Worm (Caenorhabditis elegans) whole organism, young adult: ENCODE measurements around the gene C32D5.14.
A peak's percentile ranks its signal among the peaks of the same experiment; 100 is the strongest.

Source experiments
- B0261.1 ChIP-seq: sonication (generic microtip); optimal IDR thresholded peaks from 2 replicates; lab custom pipeline; 2016; ENCODE audit warnings: mild to moderate bottlenecking, missing genetic modification characterization, moderate library complexity, missing compliant biosample characterization
- C06A6.2 ChIP-seq: fragments of 200-800 bp; sonication (Bioruptor generic); conservative IDR thresholded peaks from 2 replicates; pipeline ENCODE4 v1.3.6; 2022; ENCODE audit warnings: missing genetic modification characterization, missing compliant biosample characterization
- D2030.7 ChIP-seq: fragments of 200-800 bp; sonication (Bioruptor generic); IDR thresholded peaks from 2 replicates; pipeline ENCODE4 v1.3.6; 2022; ENCODE audit warnings: missing genetic modification reagents, missing genetic modification characterization, missing compliant biosample characterization
- F10E7.11 ChIP-seq: sonication (generic microtip); optimal IDR thresholded peaks from 2 replicates; lab custom pipeline; 2017; ENCODE audit warnings: mild to moderate bottlenecking, missing genetic modification characterization, moderate library complexity, missing compliant biosample characterization
- F33H1.4 ChIP-seq: fragments of 200-800 bp; sonication (Bioruptor generic); IDR thresholded peaks from 2 replicates; pipeline ENCODE4 v1.3.6; 2022; ENCODE audit warnings: missing genetic modification reagents, missing genetic modification characterization, missing compliant biosample characterization
- F39B2.1 ChIP-seq: fragments of 200-800 bp; sonication (Bioruptor generic); IDR thresholded peaks from 2 replicates; pipeline ENCODE4 v1.3.6; 2022; ENCODE audit warnings: missing genetic modification reagents, missing genetic modification characterization, missing compliant biosample characterization
- F49E8.2 ChIP-seq: sonication (generic microtip); optimal IDR thresholded peaks from 3 replicates; lab custom pipeline; 2017; ENCODE audit warnings: missing genetic modification characterization, mild to moderate bottlenecking, missing compliant biosample characterization, antibody characterized with exemption, moderate library complexity; ENCODE audit not compliant: insufficient read depth
- F55B11.4 ChIP-seq: sonication (generic microtip); optimal IDR thresholded peaks from 2 replicates; lab custom pipeline; 2016; ENCODE audit warnings: missing compliant biosample characterization, missing genetic modification characterization, borderline replicate concordance; ENCODE audit not compliant: insufficient read depth
- F57C9.4 ChIP-seq: sonication (generic microtip); optimal IDR thresholded peaks from 2 replicates; lab custom pipeline; 2017; ENCODE audit warnings: mild to moderate bottlenecking, missing genetic modification characterization, missing compliant biosample characterization
- K11D2.4 ChIP-seq: fragments of 200-800 bp; sonication (Bioruptor generic); IDR thresholded peaks from 2 replicates; pipeline ENCODE4 v1.3.6; 2022; ENCODE audit warnings: missing genetic modification reagents, missing genetic modification characterization, missing compliant biosample characterization
- K12H6.12 ChIP-seq: fragments of 200-800 bp; sonication (Bioruptor generic); optimal IDR thresholded peaks from 2 replicates; lab custom pipeline; 2018; ENCODE audit warnings: mild to moderate bottlenecking, missing genetic modification characterization, missing compliant biosample characterization
- T26A5.8 ChIP-seq: sonication (generic microtip); optimal IDR thresholded peaks from 2 replicates; lab custom pipeline; 2016; ENCODE audit warnings: missing genetic modification characterization, missing compliant biosample characterization
- Y67H2A.10 ChIP-seq: fragments of 200-800 bp; sonication (Bioruptor generic); conservative IDR thresholded peaks from 2 replicates; pipeline ENCODE4 v1.3.6; 2022; ENCODE audit warnings: missing genetic modification reagents, missing genetic modification characterization, missing compliant biosample characterization
- ZK185.1 ChIP-seq: sonication (generic microtip); optimal IDR thresholded peaks from 2 replicates; lab custom pipeline; 2016; ENCODE audit warnings: mild to moderate bottlenecking, missing genetic modification characterization, missing compliant biosample characterization; ENCODE audit not compliant: poor library complexity, severe bottlenecking
- attf-3 ChIP-seq: fragments of 200-800 bp; sonication (Bioruptor generic); conservative IDR thresholded peaks from 2 replicates; pipeline ENCODE4 v1.3.6; 2022; ENCODE audit warnings: missing genetic modification reagents, missing genetic modification characterization, missing compliant biosample characterization
- cebp-1 ChIP-seq, 2 experiments: fragments of 200-800 bp in 1 of 2; sonication (Bioruptor generic) in 1 of 2; sonication (generic microtip) in 1 of 2; IDR thresholded peaks in 1 of 2; optimal IDR thresholded peaks in 1 of 2; 2 replicates each; pipeline versions ENCODE4 v1.3.6 to Lab custom; 2017 to 2022; ENCODE audit warnings: missing compliant biosample characterization in 2 of 2, missing genetic modification characterization in 2 of 2, mild to moderate bottlenecking in 1 of 2, missing genetic modification reagents in 1 of 2, moderate library complexity in 1 of 2
- cebp-2 ChIP-seq: fragments of 200-800 bp; sonication (Bioruptor generic); IDR thresholded peaks from 2 replicates; pipeline ENCODE4 v1.3.6; 2022; ENCODE audit warnings: missing genetic modification characterization, missing compliant biosample characterization
- chd-7 ChIP-seq: sonication (generic microtip); optimal IDR thresholded peaks from 2 replicates; lab custom pipeline; 2016; ENCODE audit warnings: mild to moderate bottlenecking, missing genetic modification characterization, moderate library complexity, missing compliant biosample characterization
- dpff-1 ChIP-seq: sonication (generic microtip); optimal IDR thresholded peaks from 2 replicates; lab custom pipeline; 2017; ENCODE audit warnings: mild to moderate bottlenecking, missing genetic modification characterization, missing compliant biosample characterization
- egl-44 ChIP-seq: fragments of 200-800 bp; sonication (Bioruptor generic); IDR thresholded peaks from 2 replicates; pipeline ENCODE4 v1.3.6; 2022; ENCODE audit warnings: missing genetic modification reagents, missing genetic modification characterization, missing compliant biosample characterization
- ets-4 ChIP-seq: fragments of 200-800 bp; sonication (Bioruptor generic); optimal IDR thresholded peaks from 2 replicates; lab custom pipeline; 2018; ENCODE audit warnings: mild to moderate bottlenecking, missing genetic modification characterization, missing compliant biosample characterization
- hlh-12 ChIP-seq: sonication (generic microtip); optimal IDR thresholded peaks from 2 replicates; lab custom pipeline; 2016; ENCODE audit warnings: missing genetic modification characterization, missing compliant biosample characterization
- hlh-26 ChIP-seq: fragments of 200-800 bp; sonication (Bioruptor generic); conservative IDR thresholded peaks from 2 replicates; pipeline ENCODE4 v1.3.6; 2022; ENCODE audit warnings: missing genetic modification reagents, missing genetic modification characterization, missing compliant biosample characterization
- hsf-1 ChIP-seq: fragments of 200-800 bp; sonication (Bioruptor generic); IDR thresholded peaks from 2 replicates; pipeline ENCODE4 v1.3.6; 2022; ENCODE audit warnings: missing genetic modification reagents, missing genetic modification characterization, missing compliant biosample characterization
- lin-40 ChIP-seq: sonication (generic microtip); optimal IDR thresholded peaks from 2 replicates; lab custom pipeline; 2016; ENCODE audit warnings: missing genetic modification characterization, mild to moderate bottlenecking, missing compliant biosample characterization, missing genotype, missing genetic modification reagents
- lsl-1 ChIP-seq: fragments of 200-800 bp; sonication (Bioruptor generic); optimal IDR thresholded peaks from 2 replicates; lab custom pipeline; 2018; ENCODE audit warnings: mild to moderate bottlenecking, missing genetic modification characterization, moderate library complexity, missing compliant biosample characterization
- lsy-27 ChIP-seq: sonication (generic microtip); optimal IDR thresholded peaks from 2 replicates; lab custom pipeline; 2017; ENCODE audit warnings: missing genetic modification characterization, mild to moderate bottlenecking, missing compliant biosample characterization, antibody characterized with exemption, missing genotype, borderline replicate concordance; ENCODE audit not compliant: insufficient read depth
- madf-10 ChIP-seq: sonication (generic microtip); optimal IDR thresholded peaks from 2 replicates; lab custom pipeline; 2016; ENCODE audit warnings: mild to moderate bottlenecking, missing genetic modification characterization, missing compliant biosample characterization
- madf-6 ChIP-seq: fragments of 200-800 bp; sonication (Bioruptor generic); IDR thresholded peaks from 2 replicates; pipeline ENCODE4 v1.3.6; 2022; ENCODE audit warnings: missing genetic modification reagents, missing genetic modification characterization, missing compliant biosample characterization
- mcd-1 ChIP-seq: fragments of 200-800 bp; sonication (Bioruptor generic); IDR thresholded peaks from 2 replicates; pipeline ENCODE4 v1.3.6; 2022; ENCODE audit warnings: missing genetic modification reagents, missing genetic modification characterization, missing compliant biosample characterization
- mxl-1 ChIP-seq: sonication (generic microtip); optimal IDR thresholded peaks from 2 replicates; lab custom pipeline; 2016; ENCODE audit warnings: missing genetic modification characterization, missing compliant biosample characterization
- nfya-1 ChIP-seq: sonication (generic microtip); optimal IDR thresholded peaks from 2 replicates; lab custom pipeline; 2017; ENCODE audit warnings: antibody characterized with exemption, missing compliant biosample characterization, missing genetic modification characterization, borderline replicate concordance; ENCODE audit not compliant: insufficient read depth
- nfyb-1 ChIP-seq: fragments of 200-800 bp; sonication (Bioruptor generic); IDR thresholded peaks from 2 replicates; pipeline ENCODE4 v1.3.6; 2022; ENCODE audit warnings: missing genetic modification reagents, missing genetic modification characterization, missing compliant biosample characterization
- nhr-90 ChIP-seq: sonication (generic microtip); optimal IDR thresholded peaks from 2 replicates; lab custom pipeline; 2016; ENCODE audit warnings: missing genotype, mild to moderate bottlenecking, missing genetic modification characterization, missing compliant biosample characterization
- pha-4 ChIP-seq: fragments of 150-350 bp; sonication (generic microtip); optimal IDR thresholded peaks from 2 replicates; lab custom pipeline; 2014; ENCODE audit warnings: missing biosample characterization, missing genetic modification reagents, missing genetic modification characterization
- sea-2 ChIP-seq: fragments of 200-800 bp; sonication (Bioruptor generic); IDR thresholded peaks from 2 replicates; pipeline ENCODE4 v1.3.6; 2022; ENCODE audit warnings: missing genetic modification characterization, missing compliant biosample characterization
- snpc-3.4 ChIP-seq: sonication (generic microtip); optimal IDR thresholded peaks from 2 replicates; lab custom pipeline; 2017; ENCODE audit warnings: missing genetic modification characterization, mild to moderate bottlenecking, missing compliant biosample characterization, antibody characterized with exemption, moderate library complexity, missing genotype, missing genetic modification reagents
- snpc-4 ChIP-seq, 5 experiments: fragments of 150-350 bp in 1 of 5; sonication (generic microtip) in 4 of 5; optimal IDR thresholded peaks; 2 replicates each; lab custom pipeline; 2014 to 2018; ENCODE audit warnings: missing genetic modification characterization in 5 of 5, missing biosample characterization in 3 of 5, antibody characterized with exemption in 2 of 5, mild to moderate bottlenecking in 2 of 5, missing compliant biosample characterization in 2 of 5, missing genotype in 2 of 5, moderate library complexity in 2 of 5, missing genetic modification reagents in 1 of 5
- sptf-2 ChIP-seq: fragments of 200-800 bp; sonication (Bioruptor generic); optimal IDR thresholded peaks from 2 replicates; lab custom pipeline; 2018; ENCODE audit warnings: mild to moderate bottlenecking, missing genetic modification characterization, missing compliant biosample characterization
- tbx-9 ChIP-seq: sonication (generic microtip); optimal IDR thresholded peaks from 2 replicates; lab custom pipeline; 2016; ENCODE audit warnings: borderline replicate concordance, missing genetic modification characterization, inconsistent platforms, missing compliant biosample characterization
- xnd-1 ChIP-seq: sonication (generic microtip); optimal IDR thresholded peaks from 2 replicates; lab custom pipeline; 2016; ENCODE audit warnings: missing genotype, missing genetic modification reagents, missing genetic modification characterization, missing compliant biosample characterization
- zfh-2 ChIP-seq: fragments of 200-800 bp; sonication (Bioruptor generic); conservative IDR thresholded peaks from 2 replicates; pipeline ENCODE4 v1.3.6; 2022; ENCODE audit warnings: missing genetic modification reagents, missing genetic modification characterization, missing compliant biosample characterization
- ztf-22 ChIP-seq: fragments of 200-800 bp; sonication (Bioruptor generic); optimal IDR thresholded peaks from 2 replicates; lab custom pipeline; 2018; ENCODE audit warnings: mild to moderate bottlenecking, missing genetic modification characterization, moderate library complexity, missing compliant biosample characterization
- ztf-25 ChIP-seq: fragments of 200-800 bp; sonication (Bioruptor generic); IDR thresholded peaks from 2 replicates; pipeline ENCODE4 v1.3.6; 2022; ENCODE audit warnings: missing genetic modification reagents, missing genetic modification characterization, missing compliant biosample characterization
- ztf-26 ChIP-seq: sonication (generic microtip); optimal IDR thresholded peaks from 2 replicates; lab custom pipeline; 2017; ENCODE audit warnings: missing genetic modification characterization, missing compliant biosample characterization
- ztf-28 ChIP-seq: fragments of 200-800 bp; sonication (Bioruptor generic); IDR thresholded peaks from 2 replicates; pipeline ENCODE4 v1.3.6; 2022; ENCODE audit warnings: missing genetic modification reagents, missing genetic modification characterization, missing compliant biosample characterization

The C32D5.14 gene

ce11 chrII:6331222-6331830, 4.0 kb upstream of the C32D5.14 start, which contains the start of gene set-4 (continued):
- peak; percentile 91 for TF ChIP-seq nfyb-1 (GFP tag; lab: Robert Waterston, UW)
- TF ChIP-seq sea-2 (GFP tag; lab: Robert Waterston, UW): no peak
- no peak for TF ChIP-seq nfya-1 (tag; lab: Kevin White, UChicago)
- 0 out of 2 replicates have a peak, but pooled peaks have one; percentile 24 for TF ChIP-seq cebp-1 (GFP tag; IDR thresholded peaks at IDR 0.05; lab: Robert Waterston, UW)
- TF ChIP-seq cebp-1 (tag; optimal IDR thresholded peaks at IDR 0.05; lab: Kevin White, UChicago): peak; percentile 88
- TF ChIP-seq lsl-1 (GFP tag; lab: Kevin White, UChicago): peak; percentile 78
- TF ChIP-seq K11D2.4 (GFP tag; lab: Robert Waterston, UW): peak; percentile 80
- no peak for TF ChIP-seq hsf-1 (GFP tag; lab: Robert Waterston, UW)
- 0 out of 2 replicates have a peak, but pooled peaks have one; percentile 37 for TF ChIP-seq attf-3
- no peak for TF ChIP-seq F57C9.4 (tag; lab: Kevin White, UChicago)
- peak; percentile 68 for TF ChIP-seq madf-10 (tag; lab: Kevin White, UChicago)
- TF ChIP-seq snpc-4 (GFP tag; optimal IDR thresholded peaks at IDR 0.05; lab: Kevin White, UChicago): peak; percentile 4
- peak; percentile 6 to 81 (median 64) for TF ChIP-seq snpc-4 (tag; optimal IDR thresholded peaks at IDR 0.05; lab: Kevin White, UChicago)
- TF ChIP-seq xnd-1 (tag; lab: Kevin White, UChicago): peak; percentile 62
- TF ChIP-seq Y67H2A.10 (GFP tag; lab: Robert Waterston, UW): no peak; the same call in 1 of the 2 replicates
- TF ChIP-seq F33H1.4: peak; percentile 78
- no peak for TF ChIP-seq tbx-9 (tag; lab: Kevin White, UChicago)
- no peak for TF ChIP-seq D2030.7
- TF ChIP-seq chd-7 (tag; lab: Kevin White, UChicago): peak; percentile 73
- no peak for TF ChIP-seq ztf-28 (GFP tag; lab: Robert Waterston, UW)
- TF ChIP-seq K12H6.12 (tag; lab: Kevin White, UChicago): peak; percentile 87
- no peak for TF ChIP-seq T26A5.8 (tag; lab: Kevin White, UChicago)
- no peak for TF ChIP-seq egl-44 (GFP tag; lab: Robert Waterston, UW)
- no peak for TF ChIP-seq snpc-3.4 (tag; lab: Kevin White, UChicago)
- no peak for TF ChIP-seq sptf-2 (GFP tag; lab: Kevin White, UChicago)
- no peak for TF ChIP-seq hlh-12 (tag; lab: Kevin White, UChicago)
- TF ChIP-seq pha-4: no peak
- TF ChIP-seq F10E7.11 (tag; lab: Kevin White, UChicago): no peak
- TF ChIP-seq lsy-27 (tag; lab: Kevin White, UChicago): no peak
- no peak for TF ChIP-seq cebp-2 (GFP tag; lab: Robert Waterston, UW)
- peak; percentile 79 for TF ChIP-seq madf-6 (GFP tag; lab: Robert Waterston, UW)
- TF ChIP-seq B0261.1: no peak
- TF ChIP-seq F55B11.4 (tag; lab: Kevin White, UChicago): no peak
- peak; percentile 76; the same call in 1 of the 2 replicates for TF ChIP-seq C06A6.2 (GFP tag; lab: Robert Waterston, UW)
- no peak for TF ChIP-seq ztf-25 (GFP tag; lab: Robert Waterston, UW)
- TF ChIP-seq ets-4: peak; percentile 75
- TF ChIP-seq hlh-26 (GFP tag; lab: Robert Waterston, UW): no peak
- peak; percentile 96 for TF ChIP-seq zfh-2 (GFP tag; lab: Robert Waterston, UW)
- no peak for TF ChIP-seq ztf-22 (GFP tag; lab: Kevin White, UChicago)
- TF ChIP-seq mxl-1 (tag; lab: Kevin White, UChicago): no peak
- TF ChIP-seq mcd-1 (GFP tag; lab: Robert Waterston, UW): peak; percentile 92
- peak; percentile 57 for TF ChIP-seq nhr-90 (tag; lab: Kevin White, UChicago)
- TF ChIP-seq lin-40 (tag; lab: Kevin White, UChicago): peak; percentile 92
- no peak for TF ChIP-seq dpff-1 (tag; lab: Kevin White, UChicago)
- TF ChIP-seq F49E8.2: no peak
- peak; percentile 85 for TF ChIP-seq ztf-26
- no peak for TF ChIP-seq F39B2.1 (GFP tag; lab: Robert Waterston, UW)
- TF ChIP-seq ZK185.1 (tag; lab: Kevin White, UChicago): peak; percentile 68
